Worm (Caenorhabditis elegans) whole organism, midembryonic: ENCODE data around the gene gkow-1.

Experiments used
- T22C8.4 ChIP-seq: fragments of 200-800 bp; sonication (Bioruptor generic); IDR thresholded peaks from 2 replicates; pipeline ENCODE4 v1.3.6; 2022; ENCODE audit warnings: missing genetic modification characterization, missing compliant biosample characterization
- cog-1 ChIP-seq: sonication (generic microtip); optimal IDR thresholded peaks from 2 replicates; lab custom pipeline; 2016; ENCODE audit warnings: missing genetic modification characterization, missing compliant biosample characterization
- flt-1 ChIP-seq: fragments of 200-800 bp; sonication (Bioruptor generic); IDR thresholded peaks from 2 replicates; pipeline ENCODE4 v1.3.6; 2022; ENCODE audit warnings: missing genetic modification characterization, missing compliant biosample characterization
- klf-2 ChIP-seq: fragments of 200-800 bp; sonication (Bioruptor generic); conservative IDR thresholded peaks from 2 replicates; pipeline ENCODE4 v1.3.6; 2022; ENCODE audit warnings: missing genetic modification reagents, missing genetic modification characterization, missing compliant biosample characterization
- med-1 ChIP-seq: sonication (generic microtip); optimal IDR thresholded peaks from 2 replicates; lab custom pipeline; 2017; ENCODE audit warnings: missing genetic modification characterization, mild to moderate bottlenecking, missing compliant biosample characterization, antibody characterized with exemption, missing genetic modification reagents; ENCODE audit not compliant: insufficient read depth
- ref-1 ChIP-seq: fragments of 200-800 bp; sonication (Bioruptor generic); conservative IDR thresholded peaks from 2 replicates; pipeline ENCODE4 v1.3.6; 2022; ENCODE audit warnings: missing genetic modification reagents, missing genetic modification characterization, missing compliant biosample characterization
- tab-1 ChIP-seq: fragments of 200-800 bp; sonication (Bioruptor generic); IDR thresholded peaks from 2 replicates; pipeline ENCODE4 v1.3.6; 2022; ENCODE audit warnings: missing genetic modification characterization, missing compliant biosample characterization
- ztf-23 ChIP-seq: fragments of 200-800 bp; sonication (Bioruptor generic); IDR thresholded peaks from 2 replicates; pipeline ENCODE4 v1.3.6; 2022; ENCODE audit warnings: missing genetic modification reagents, missing genetic modification characterization, missing compliant biosample characterization

- TF ChIP-seq ztf-23 (GFP tag; lab: Robert Waterston, UW) (no peak), T22C8.4 (GFP tag; lab: Robert Waterston, UW) (no peak), ref-1 (GFP tag; lab: Robert Waterston, UW) (no peak), flt-1 (GFP tag; lab: Robert Waterston, UW) (no peak), med-1 (GFP tag; lab: Kevin White, UChicago) (no peak), klf-2 (GFP tag; lab: Robert Waterston, UW) (no peak), tab-1 (GFP tag; lab: Robert Waterston, UW) (no peak), cog-1 (tag; lab: Kevin White, UChicago) (no peak)
Measured at ce11 chrIV:10391827-10392226, 33.9 kb downstream of the gkow-1 start, which contains the start of gene spe-26.
